Worm (Caenorhabditis elegans) whole organism, mixed stage, embryonic: ENCODE measurements around the gene sri-18.

ENCODE experiments used
- bed-3 ChIP-seq: fragments of 200-800 bp; sonication (Bioruptor generic); optimal IDR thresholded peaks from 3 replicates; lab custom pipeline; 2018; ENCODE audit warnings: mild to moderate bottlenecking, missing genetic modification characterization, moderate library complexity, missing compliant biosample characterization
- blmp-1 ChIP-seq: fragments of 150-350 bp; optimal IDR thresholded peaks from 2 replicates; lab custom pipeline; 2014; ENCODE audit warnings: missing biosample characterization, missing genetic modification characterization
- ceh-39 ChIP-seq: fragments of 150-350 bp; optimal IDR thresholded peaks from 2 replicates; lab custom pipeline; 2014; ENCODE audit warnings: missing biosample characterization, missing genetic modification characterization
- ceh-43 ChIP-seq: fragments of 200-800 bp; sonication (Bioruptor generic); optimal IDR thresholded peaks from 2 replicates; lab custom pipeline; 2018; ENCODE audit warnings: mild to moderate bottlenecking, missing genetic modification characterization, moderate library complexity, missing compliant biosample characterization
- ceh-83 ChIP-seq: fragments of 200-800 bp; sonication (Bioruptor generic); optimal IDR thresholded peaks from 2 replicates; lab custom pipeline; 2018; ENCODE audit warnings: mild to moderate bottlenecking, missing genetic modification characterization, missing compliant biosample characterization
- ces-1 ChIP-seq: fragments of 150-350 bp; optimal IDR thresholded peaks from 2 replicates; lab custom pipeline; 2014; ENCODE audit warnings: missing biosample characterization, missing genetic modification reagents, missing genetic modification characterization
- cnd-1 ChIP-seq: fragments of 200-800 bp; sonication (Bioruptor generic); optimal IDR thresholded peaks from 2 replicates; lab custom pipeline; 2018; ENCODE audit warnings: mild to moderate bottlenecking, missing genetic modification characterization, missing compliant biosample characterization
- drap-1 ChIP-seq: fragments of 200-800 bp; sonication (Bioruptor generic); optimal IDR thresholded peaks from 3 replicates; lab custom pipeline; 2018; ENCODE audit warnings: mild to moderate bottlenecking, missing genetic modification characterization, missing compliant biosample characterization
- elt-1 ChIP-seq: sonication (generic microtip); optimal IDR thresholded peaks from 2 replicates; lab custom pipeline; 2017; ENCODE audit warnings: missing genetic modification characterization, mild to moderate bottlenecking, missing compliant biosample characterization, antibody characterized with exemption, moderate library complexity, borderline replicate concordance; ENCODE audit not compliant: insufficient read depth
- flh-1 ChIP-seq: fragments of 200-800 bp; sonication (Bioruptor generic); optimal IDR thresholded peaks from 2 replicates; lab custom pipeline; 2018; ENCODE audit warnings: mild to moderate bottlenecking, missing genetic modification characterization, moderate library complexity, missing compliant biosample characterization
- ham-2 ChIP-seq: fragments of 200-800 bp; sonication (Bioruptor generic); optimal IDR thresholded peaks from 2 replicates; lab custom pipeline; 2018; ENCODE audit warnings: mild to moderate bottlenecking, missing genetic modification characterization, missing compliant biosample characterization
- hlh-1 ChIP-seq: fragments of 150-350 bp; optimal IDR thresholded peaks from 2 replicates; lab custom pipeline; 2014; ENCODE audit warnings: missing biosample characterization, missing genetic modification reagents, missing genetic modification characterization
- lin-13 ChIP-seq: fragments of 150-350 bp; optimal IDR thresholded peaks from 2 replicates; lab custom pipeline; 2014; ENCODE audit warnings: missing biosample characterization, missing genetic modification characterization
- lin-32 ChIP-seq: fragments of 200-800 bp; sonication (Bioruptor generic); optimal IDR thresholded peaks from 2 replicates; lab custom pipeline; 2018; ENCODE audit warnings: mild to moderate bottlenecking, missing genetic modification characterization, missing compliant biosample characterization
- mab-5 ChIP-seq: fragments of 150-350 bp; optimal IDR thresholded peaks from 2 replicates; lab custom pipeline; 2014; ENCODE audit warnings: missing biosample characterization, missing genetic modification characterization
- mep-1 ChIP-seq: fragments of 150-350 bp; optimal IDR thresholded peaks from 2 replicates; lab custom pipeline; 2017; ENCODE audit warnings: missing biosample characterization, missing genetic modification reagents, missing genetic modification characterization, inconsistent platforms
- mls-2 ChIP-seq: sonication (generic microtip); optimal IDR thresholded peaks from 2 replicates; lab custom pipeline; 2016; ENCODE audit warnings: mild to moderate bottlenecking, missing genetic modification characterization, moderate library complexity, missing compliant biosample characterization
- nhr-12 ChIP-seq: fragments of 150-350 bp; optimal IDR thresholded peaks from 2 replicates; lab custom pipeline; 2014; ENCODE audit warnings: missing biosample characterization, missing genetic modification characterization
- nhr-2 ChIP-seq: fragments of 150-350 bp; optimal IDR thresholded peaks from 2 replicates; lab custom pipeline; 2014; ENCODE audit warnings: missing biosample characterization, missing genetic modification characterization
- nhr-237 ChIP-seq: fragments of 150-350 bp; optimal IDR thresholded peaks from 2 replicates; lab custom pipeline; 2014; ENCODE audit warnings: missing biosample characterization, missing genetic modification characterization
- nhr-28 ChIP-seq: fragments of 150-350 bp; optimal IDR thresholded peaks from 2 replicates; lab custom pipeline; 2014; ENCODE audit warnings: missing biosample characterization, missing genetic modification characterization
- nhr-76 ChIP-seq: sonication (generic microtip); optimal IDR thresholded peaks from 2 replicates; lab custom pipeline; 2017; ENCODE audit warnings: missing biosample characterization, missing genetic modification characterization
- pha-4 ChIP-seq: fragments of 150-350 bp; optimal IDR thresholded peaks from 2 replicates; lab custom pipeline; 2018; ENCODE audit warnings: missing biosample characterization, missing genetic modification reagents, missing genetic modification characterization
- sem-2 ChIP-seq: fragments of 200-800 bp; sonication (Bioruptor generic); optimal IDR thresholded peaks from 2 replicates; lab custom pipeline; 2018; ENCODE audit warnings: mild to moderate bottlenecking, missing genetic modification characterization, missing compliant biosample characterization
- snpc-4 ChIP-seq: fragments of 150-350 bp; optimal IDR thresholded peaks from 2 replicates; lab custom pipeline; 2014; ENCODE audit warnings: missing biosample characterization, missing genetic modification characterization
- sptf-1 ChIP-seq: sonication (generic microtip); optimal IDR thresholded peaks from 2 replicates; lab custom pipeline; 2017; ENCODE audit warnings: mild to moderate bottlenecking, missing genetic modification characterization, moderate library complexity, missing compliant biosample characterization
- tbx-8 ChIP-seq: fragments of 200-800 bp; sonication (Bioruptor generic); optimal IDR thresholded peaks from 2 replicates; lab custom pipeline; 2018; ENCODE audit warnings: mild to moderate bottlenecking, missing genetic modification characterization, moderate library complexity, missing compliant biosample characterization
- unc-120 ChIP-seq: sonication (generic microtip); optimal IDR thresholded peaks from 2 replicates; lab custom pipeline; 2017; ENCODE audit warnings: missing genetic modification characterization, missing compliant biosample characterization; ENCODE audit not compliant: poor library complexity, severe bottlenecking
- unc-62 ChIP-seq: fragments of 150-350 bp; optimal IDR thresholded peaks from 2 replicates; lab custom pipeline; 2014; ENCODE audit warnings: missing biosample characterization, missing genetic modification reagents, missing genetic modification characterization
- zip-8 ChIP-seq: fragments of 150-350 bp; optimal IDR thresholded peaks from 2 replicates; lab custom pipeline; 2014; ENCODE audit warnings: missing biosample characterization, missing genetic modification characterization
- ztf-11 ChIP-seq: fragments of 150-350 bp; optimal IDR thresholded peaks from 2 replicates; lab custom pipeline; 2014; ENCODE audit warnings: missing biosample characterization, missing genetic modification characterization

sri-18 gene

ce11 chrV:10281374-10281773 lies 21.0 kb upstream of the sri-18 start, which contains the start of gene lys-2:
lys-2 (minus strand) TSS chrV:10281474.
- TF ChIP-seq drap-1, result no peak
- TF ChIP-seq ces-1 (GFP tag; lab: Kevin White, UChicago), result no peak
- no peak for TF ChIP-seq hlh-1
- TF ChIP-seq ceh-43 (GFP tag; lab: Kevin White, UChicago), result no peak
- no peak for TF ChIP-seq zip-8 (tag; lab: Kevin White, UChicago)
- TF ChIP-seq unc-62, result no peak
- TF ChIP-seq nhr-2 (tag; lab: Kevin White, UChicago), result no peak
- TF ChIP-seq nhr-28 (tag; lab: Kevin White, UChicago), result no peak
- TF ChIP-seq ztf-11 (tag; lab: Kevin White, UChicago), result no peak
- no peak for TF ChIP-seq elt-1 (tag; lab: Kevin White, UChicago)
- TF ChIP-seq flh-1 (GFP tag; lab: Kevin White, UChicago), result no peak
- no peak for TF ChIP-seq unc-120 (tag; lab: Kevin White, UChicago)
- no peak for TF ChIP-seq nhr-12
- no peak for TF ChIP-seq mep-1 (tag; lab: Kevin White, UChicago)
- no peak for TF ChIP-seq lin-13 (tag; lab: Kevin White, UChicago)
- no peak for TF ChIP-seq blmp-1
- TF ChIP-seq ceh-83 (GFP tag; lab: Kevin White, UChicago), result no peak

ce11 chrV:10280112-10280511 lies 19.8 kb upstream of the sri-18 start:
- TF ChIP-seq unc-62 (no peak), pha-4 (no peak), ces-1 (GFP tag; lab: Kevin White, UChicago) (no peak), sptf-1 (tag; lab: Kevin White, UChicago) (no peak), mls-2 (tag; lab: Kevin White, UChicago) (no peak), unc-120 (tag; lab: Kevin White, UChicago) (no peak), cnd-1 (tag; lab: Kevin White, UChicago) (no peak), ceh-83 (GFP tag; lab: Kevin White, UChicago) (no peak), ceh-39 (no peak), blmp-1 (no peak), ceh-43 (GFP tag; lab: Kevin White, UChicago) (no peak), lin-13 (tag; lab: Kevin White, UChicago) (no peak), nhr-28 (tag; lab: Kevin White, UChicago) (no peak), lin-32 (GFP tag; lab: Kevin White, UChicago) (no peak)
- TF ChIP-seq, all 35 proteins: peak for 0

ce11 chrV:10277579-10277978 lies 17.2 kb upstream of the sri-18 start, which contains the start of gene lys-1:
lys-1 (plus strand) TSS chrV:10277904.
- TF ChIP-seq nhr-76 (tag; lab: Kevin White, UChicago) (no peak), ceh-39 (no peak)

- TF ChIP-seq zip-8 (tag; lab: Kevin White, UChicago) (no peak), unc-120 (tag; lab: Kevin White, UChicago) (no peak), nhr-237 (tag; lab: Kevin White, UChicago) (no peak), hlh-1 (no peak), lin-32 (GFP tag; lab: Kevin White, UChicago) (no peak), mep-1 (tag; lab: Kevin White, UChicago) (no peak), tbx-8 (no peak), nhr-12 (no peak), drap-1 (no peak), ham-2 (GFP tag; lab: Kevin White, UChicago) (no peak), ceh-43 (GFP tag; lab: Kevin White, UChicago) (no peak), mls-2 (tag; lab: Kevin White, UChicago) (no peak), snpc-4 (tag; lab: Kevin White, UChicago) (no peak)
Measured at ce11 chrV:10276038-10276437, 15.7 kb upstream of the sri-18 start.

- TF ChIP-seq unc-120 (tag; lab: Kevin White, UChicago), result no peak
- TF ChIP-seq pha-4, result no peak
- no peak for TF ChIP-seq hlh-1
- no peak for TF ChIP-seq nhr-237 (tag; lab: Kevin White, UChicago)
- no peak for TF ChIP-seq cnd-1 (tag; lab: Kevin White, UChicago)
- TF ChIP-seq ztf-11 (tag; lab: Kevin White, UChicago), result no peak
- no peak for TF ChIP-seq lin-13 (tag; lab: Kevin White, UChicago)
- no peak for TF ChIP-seq bed-3 (GFP tag; lab: Kevin White, UChicago)
- TF ChIP-seq blmp-1, result no peak
- TF ChIP-seq ceh-39, result no peak
- TF ChIP-seq unc-62, result no peak
- TF ChIP-seq mab-5 (tag; lab: Kevin White, UChicago), result no peak
- no peak for TF ChIP-seq nhr-76 (tag; lab: Kevin White, UChicago)
- TF ChIP-seq ces-1 (GFP tag; lab: Kevin White, UChicago), result no peak
- TF ChIP-seq sem-2 (GFP tag; lab: Kevin White, UChicago), result no peak
- TF ChIP-seq nhr-28 (tag; lab: Kevin White, UChicago), result no peak
- TF ChIP-seq zip-8 (tag; lab: Kevin White, UChicago), result no peak
- no peak for TF ChIP-seq nhr-12
Measured at ce11 chrV:10275619-10276018, 15.3 kb upstream of the sri-18 start, which contains the start of gene Y22F5A.11. Y22F5A.11 (minus strand) TSS chrV:10275646.
